Worm (Caenorhabditis elegans) whole organism, L1 larva: ENCODE measurements around the gene cdr-1.
"Not testable (repeated sequence)": the region's sequence is repeated elsewhere in the genome, so short reads cannot be mapped to it uniquely, and the experiment has no call there.

ENCODE experiments used
- aha-1 ChIP-seq: fragments of 150-350 bp; optimal IDR thresholded peaks from 2 replicates; lab custom pipeline; 2014; ENCODE audit warnings: missing biosample characterization, missing genetic modification characterization
- alr-1 ChIP-seq: fragments of 200-800 bp; sonication (Bioruptor generic); optimal IDR thresholded peaks from 2 replicates; lab custom pipeline; 2018; ENCODE audit warnings: borderline replicate concordance, mild to moderate bottlenecking, missing genetic modification characterization, missing compliant biosample characterization
- egl-27 ChIP-seq, 2 experiments: fragments of 150-350 bp in 1 of 2; sonication (generic microtip); optimal IDR thresholded peaks; 3 replicates each; lab custom pipeline; 2017 to 2018; ENCODE audit warnings: missing biosample characterization in 2 of 2, missing genetic modification characterization in 2 of 2, missing genetic modification reagents in 2 of 2
- elt-2 ChIP-seq: sonication (generic microtip); optimal IDR thresholded peaks from 2 replicates; lab custom pipeline; 2016; ENCODE audit warnings: missing genetic modification characterization, mild to moderate bottlenecking, inconsistent platforms, missing compliant biosample characterization, missing genetic modification reagents
- elt-3 ChIP-seq, 6 experiments: fragments of 150-350 bp in 1 of 6; sonication (generic microtip); optimal IDR thresholded peaks; 2 replicates each; lab custom pipeline; 2017 to 2018; ENCODE audit warnings: missing biosample characterization in 6 of 6, missing genetic modification characterization in 6 of 6, inconsistent platforms in 1 of 6
- hlh-4 ChIP-seq: sonication (generic microtip); optimal IDR thresholded peaks from 2 replicates; lab custom pipeline; 2016; ENCODE audit warnings: mild to moderate bottlenecking, missing genetic modification characterization, missing compliant biosample characterization
- lin-13 ChIP-seq: fragments of 150-350 bp; optimal IDR thresholded peaks from 2 replicates; lab custom pipeline; 2014; ENCODE audit warnings: missing biosample characterization, missing genetic modification reagents, missing genetic modification characterization
- lir-3 ChIP-seq: sonication (generic microtip); optimal IDR thresholded peaks from 2 replicates; lab custom pipeline; 2016; ENCODE audit warnings: mild to moderate bottlenecking, missing genetic modification characterization, moderate library complexity, missing compliant biosample characterization; ENCODE audit not compliant: poor library complexity
- nhr-76 ChIP-seq: sonication (generic microtip); optimal IDR thresholded peaks from 2 replicates; lab custom pipeline; 2017; ENCODE audit warnings: missing biosample characterization, missing genetic modification characterization
- pqm-1 ChIP-seq: sonication (generic microtip); optimal IDR thresholded peaks from 3 replicates; lab custom pipeline; 2017; ENCODE audit warnings: missing biosample characterization, missing genetic modification characterization
- snpc-4 ChIP-seq: fragments of 150-350 bp; optimal IDR thresholded peaks from 2 replicates; lab custom pipeline; 2014; ENCODE audit warnings: missing biosample characterization, missing genetic modification characterization
- tbx-2 ChIP-seq: sonication (generic microtip); optimal IDR thresholded peaks from 2 replicates; lab custom pipeline; 2016; ENCODE audit warnings: missing genetic modification characterization, missing compliant biosample characterization
- unc-62 ChIP-seq: fragments of 150-350 bp; optimal IDR thresholded peaks from 2 replicates; lab custom pipeline; 2014; ENCODE audit warnings: missing biosample characterization, missing genetic modification reagents, missing genetic modification characterization
- zip-4 ChIP-seq: fragments of 200-800 bp; sonication (Bioruptor generic); optimal IDR thresholded peaks from 2 replicates; lab custom pipeline; 2018; ENCODE audit warnings: mild to moderate bottlenecking, missing genetic modification characterization, moderate library complexity, missing compliant biosample characterization

DNA sequence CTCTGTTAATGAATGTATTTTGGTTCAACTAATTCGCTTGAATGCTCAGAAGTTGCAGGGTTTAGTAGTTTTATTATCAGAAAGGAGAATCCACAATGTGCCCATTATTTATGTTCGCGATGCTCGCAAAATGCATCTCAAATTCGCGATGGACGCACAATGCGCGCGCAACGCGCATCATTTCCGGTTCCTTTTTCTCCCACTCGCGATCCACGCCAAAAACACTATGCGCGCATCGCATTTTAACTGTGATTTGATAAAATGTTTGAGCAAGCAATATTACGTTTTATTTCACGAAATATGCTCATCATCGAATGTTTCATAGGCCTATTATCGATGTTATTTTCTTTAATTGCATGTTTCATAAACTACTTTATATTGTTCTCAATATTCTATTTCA lies 8.8 kb downstream of the cdr-1 start, which contains the start of gene srbc-77:
- TF ChIP-seq zip-4 (GFP tag; lab: Kevin White, UChicago); egl-27 (tag; optimal IDR thresholded peaks at IDR 0.05; lab: Kevin White, UChicago); aha-1 (tag; lab: Kevin White, UChicago); elt-2 (tag; lab: Kevin White, UChicago); lin-13 (GFP tag; lab: Kevin White, UChicago); tbx-2; unc-62 (GFP tag; lab: Kevin White, UChicago); pqm-1; hlh-4 (tag; lab: Kevin White, UChicago); alr-1 (tag; lab: Kevin White, UChicago); elt-3 (tag; optimal IDR thresholded peaks at IDR 0.05; lab: Kevin White, UChicago); snpc-4 (tag; lab: Kevin White, UChicago); nhr-76; lir-3 (tag; lab: Kevin White, UChicago): not testable (repeated sequence)
